Fruit fly (Drosophila melanogaster) whole organism, embryonic: Measurements from ENCODE around the gene CG1532.

Experiments
- C15 ChIP-seq: fragments of 200-800 bp; sonication (Bioruptor generic); IDR thresholded peaks from 3 replicates; pipeline ENCODE4 v1.3.6; 2022; ENCODE audit warnings: missing biosample characterization, missing genetic modification characterization
- CG11696 ChIP-seq: fragments of 200-800 bp; sonication (Bioruptor generic); IDR thresholded peaks from 2 replicates; pipeline ENCODE4 v1.3.6; 2022; ENCODE audit warnings: missing biosample characterization, missing genetic modification characterization
- CG12236 ChIP-seq: fragments of 200-800 bp; sonication (Bioruptor generic); optimal IDR thresholded peaks from 2 replicates; lab custom pipeline; 2016; ENCODE audit warnings: missing biosample characterization, missing genetic modification characterization
- CG12769 ChIP-seq: fragments of 200-800 bp; sonication (Bioruptor generic); optimal IDR thresholded peaks from 2 replicates; lab custom pipeline; 2019; ENCODE audit warnings: missing biosample characterization, mild to moderate bottlenecking, missing genetic modification characterization, moderate library complexity
- CG14050 ChIP-seq: fragments of 200-800 bp; sonication (Bioruptor generic); IDR thresholded peaks from 3 replicates; pipeline ENCODE4 v1.3.6; 2022; ENCODE audit warnings: missing biosample characterization, missing genetic modification characterization
- CG1602 ChIP-seq: fragments of 200-800 bp; sonication (Bioruptor generic); optimal IDR thresholded peaks from 3 replicates; lab custom pipeline; 2016; ENCODE audit warnings: missing biosample characterization, missing genetic modification characterization
- CG17359 ChIP-seq: fragments of 200-800 bp; sonication (Bioruptor generic); optimal IDR thresholded peaks from 3 replicates; lab custom pipeline; 2018; ENCODE audit warnings: missing biosample characterization, mild to moderate bottlenecking, missing genetic modification characterization, moderate library complexity
- CG18619 ChIP-seq: fragments of 200-800 bp; sonication (Bioruptor generic); optimal IDR thresholded peaks from 3 replicates; lab custom pipeline; 2017; ENCODE audit warnings: missing biosample characterization, mild to moderate bottlenecking, missing genetic modification characterization
- CG2678 ChIP-seq: fragments of 200-800 bp; sonication (Bioruptor generic); optimal IDR thresholded peaks from 3 replicates; lab custom pipeline; 2019; ENCODE audit warnings: missing biosample characterization, mild to moderate bottlenecking, missing genetic modification characterization, moderate library complexity
- CG30020 ChIP-seq: fragments of 200-800 bp; optimal IDR thresholded peaks from 2 replicates; lab custom pipeline; 2019; ENCODE audit warnings: missing biosample characterization, mild to moderate bottlenecking, missing genetic modification characterization, moderate library complexity
- CG30403 ChIP-seq: fragments of 200-800 bp; sonication (Bioruptor generic); optimal IDR thresholded peaks from 3 replicates; lab custom pipeline; 2016; ENCODE audit warnings: missing biosample characterization, missing genetic modification characterization
- CG31388 ChIP-seq: fragments of 200-800 bp; sonication (Bioruptor generic); optimal IDR thresholded peaks from 2 replicates; lab custom pipeline; 2016; ENCODE audit warnings: missing biosample characterization, missing genetic modification characterization
- CG32767 ChIP-seq: fragments of 200-800 bp; sonication (Bioruptor generic); IDR thresholded peaks from 2 replicates; pipeline ENCODE4 v1.3.6; 2022; ENCODE audit warnings: missing biosample characterization, missing genetic modification characterization
- CG3281 ChIP-seq: fragments of 200-800 bp; sonication (Bioruptor generic); optimal IDR thresholded peaks from 3 replicates; lab custom pipeline; 2017; ENCODE audit warnings: missing biosample characterization, mild to moderate bottlenecking, missing genetic modification characterization
- CG34422 ChIP-seq: fragments of 200-800 bp; sonication (Bioruptor generic); IDR thresholded peaks from 3 replicates; pipeline ENCODE4 v1.3.6; 2022; ENCODE audit warnings: missing biosample characterization, missing genetic modification characterization
- CG3847 ChIP-seq: fragments of 200-800 bp; sonication (Bioruptor generic); IDR thresholded peaks from 2 replicates; pipeline ENCODE4 v1.3.6; 2022; ENCODE audit warnings: missing biosample characterization, missing genetic modification characterization
- CG42726 ChIP-seq: fragments of 200-800 bp; sonication (Bioruptor generic); IDR thresholded peaks from 2 replicates; pipeline ENCODE4 v1.3.6; 2022; ENCODE audit warnings: missing biosample characterization, missing genetic modification characterization; ENCODE audit not compliant: partially characterized antibody
- CG4854 ChIP-seq: fragments of 200-800 bp; sonication (Bioruptor generic); optimal IDR thresholded peaks from 2 replicates; lab custom pipeline; 2016; ENCODE audit warnings: missing biosample characterization, missing genetic modification characterization, inconsistent platforms
- CG7357 ChIP-seq: fragments of 200-800 bp; sonication (Bioruptor generic); IDR thresholded peaks from 3 replicates; pipeline ENCODE4 v1.3.6; 2022; ENCODE audit warnings: missing biosample characterization, missing genetic modification characterization
- CG8281 ChIP-seq: fragments of 200-800 bp; sonication (Bioruptor generic); optimal IDR thresholded peaks from 2 replicates; lab custom pipeline; 2018; ENCODE audit warnings: missing biosample characterization, mild to moderate bottlenecking, missing genetic modification characterization, moderate library complexity
- CG8478 ChIP-seq: fragments of >200 bp; optimal IDR thresholded peaks from 2 replicates; lab custom pipeline; 2018
- CG8944 ChIP-seq: fragments of 200-800 bp; sonication (Bioruptor generic); optimal IDR thresholded peaks from 3 replicates; lab custom pipeline; 2016; ENCODE audit warnings: missing biosample characterization, missing genetic modification characterization
- Dp ChIP-seq: fragments of 200-800 bp; sonication (Bioruptor generic); optimal IDR thresholded peaks from 2 replicates; lab custom pipeline; 2018; ENCODE audit warnings: missing biosample characterization, mild to moderate bottlenecking, missing genetic modification characterization, moderate library complexity
- Ets97D ChIP-seq: fragments of 200-800 bp; sonication (Bioruptor generic); optimal IDR thresholded peaks from 3 replicates; lab custom pipeline; 2016; ENCODE audit warnings: missing biosample characterization, missing genetic modification characterization
- H15 ChIP-seq: fragments of 200-800 bp; sonication (Bioruptor generic); IDR thresholded peaks from 3 replicates; pipeline ENCODE4 v1.3.6; 2022; ENCODE audit warnings: missing biosample characterization, missing genetic modification characterization
- Hmr ChIP-seq: fragments of 200-800 bp; sonication (Bioruptor generic); optimal IDR thresholded peaks from 3 replicates; lab custom pipeline; 2017; ENCODE audit warnings: mild to moderate bottlenecking, missing biosample characterization, missing genetic modification reagents, missing genetic modification characterization
- Hr78 ChIP-seq, 2 experiments: fragments of 200-800 bp in 1 of 2; fragments of >200 bp in 1 of 2; sonication (Bioruptor generic) in 1 of 2; optimal IDR thresholded peaks; 2 replicates each; lab custom pipeline; 2017 to 2019; ENCODE audit warnings: missing biosample characterization in 2 of 2, missing genetic modification characterization in 2 of 2, mild to moderate bottlenecking in 1 of 2, moderate library complexity in 1 of 2
- Lpt ChIP-seq: fragments of >200 bp; optimal IDR thresholded peaks from 2 replicates; lab custom pipeline; 2018; ENCODE audit warnings: missing biosample characterization, missing genetic modification characterization
- Mrtf ChIP-seq: fragments of 200-800 bp; sonication (Bioruptor generic); IDR thresholded peaks from 3 replicates; pipeline ENCODE4 v1.3.6; 2022; ENCODE audit warnings: missing biosample characterization, missing genetic modification characterization
- NfI ChIP-seq: fragments of 200-800 bp; sonication (Bioruptor generic); optimal IDR thresholded peaks from 3 replicates; lab custom pipeline; 2018; ENCODE audit warnings: missing biosample characterization, mild to moderate bottlenecking, missing genetic modification characterization, moderate library complexity
- Opbp ChIP-seq: fragments of 200-800 bp; sonication (Bioruptor generic); IDR thresholded peaks from 3 replicates; pipeline ENCODE4 v1.3.6; 2022; ENCODE audit warnings: missing biosample characterization, missing genetic modification characterization; ENCODE audit not compliant: partially characterized antibody
- Rx ChIP-seq: fragments of 200-800 bp; sonication (Bioruptor generic); IDR thresholded peaks from 2 replicates; pipeline ENCODE4 v1.3.6; 2022; ENCODE audit warnings: missing biosample characterization, missing genetic modification characterization
- Scr ChIP-seq: fragments of 200-800 bp; sonication (Bioruptor generic); IDR thresholded peaks from 2 replicates; pipeline ENCODE4 v1.3.6; 2022; ENCODE audit warnings: missing biosample characterization, missing genetic modification characterization; ENCODE audit not compliant: partially characterized antibody
- Tbp ChIP-seq: fragments of >200 bp; optimal IDR thresholded peaks from 2 replicates; lab custom pipeline; 2018; ENCODE audit warnings: missing biosample characterization, missing genetic modification characterization
- ab ChIP-seq: fragments of 200-800 bp; sonication (Bioruptor generic); optimal IDR thresholded peaks from 2 replicates; lab custom pipeline; 2016; ENCODE audit warnings: missing biosample characterization, missing genetic modification characterization
- ara ChIP-seq: fragments of 200-800 bp; sonication (Bioruptor generic); IDR thresholded peaks from 2 replicates; pipeline ENCODE4 v1.3.6; 2022; ENCODE audit warnings: missing biosample characterization, missing genetic modification characterization
- ase ChIP-seq: fragments of 200-800 bp; sonication (Bioruptor generic); IDR thresholded peaks from 3 replicates; pipeline ENCODE4 v1.3.6; 2022; ENCODE audit warnings: missing biosample characterization, missing genetic modification characterization
- dati ChIP-seq: fragments of 200-800 bp; sonication (Bioruptor generic); IDR thresholded peaks from 2 replicates; pipeline ENCODE4 v1.3.6; 2022; ENCODE audit warnings: missing biosample characterization, missing genetic modification characterization
- dmrt99B ChIP-seq: fragments of 200-800 bp; sonication (Bioruptor generic); optimal IDR thresholded peaks from 2 replicates; lab custom pipeline; 2018; ENCODE audit warnings: missing biosample characterization, mild to moderate bottlenecking, missing genetic modification characterization, moderate library complexity
- gsb-n ChIP-seq: fragments of 200-800 bp; sonication (Bioruptor generic); optimal IDR thresholded peaks from 3 replicates; lab custom pipeline; 2018; ENCODE audit warnings: missing biosample characterization, mild to moderate bottlenecking, missing genetic modification characterization
- inv ChIP-seq: fragments of 200-800 bp; sonication (Bioruptor generic); IDR thresholded peaks from 2 replicates; pipeline ENCODE4 v1.3.6; 2022; ENCODE audit warnings: missing biosample characterization, missing genetic modification characterization; ENCODE audit not compliant: partially characterized antibody
- klu ChIP-seq: fragments of 200-800 bp; sonication (Bioruptor generic); IDR thresholded peaks from 2 replicates; pipeline ENCODE4 v1.3.6; 2022; ENCODE audit warnings: missing biosample characterization, missing genetic modification characterization
- knrl ChIP-seq: fragments of 200-800 bp; sonication (Bioruptor generic); IDR thresholded peaks from 3 replicates; pipeline ENCODE4 v1.3.6; 2022; ENCODE audit warnings: missing biosample characterization, missing genetic modification characterization; ENCODE audit not compliant: partially characterized antibody
- lilli ChIP-seq: fragments of 200-800 bp; sonication (Bioruptor generic); optimal IDR thresholded peaks from 3 replicates; lab custom pipeline; 2016; ENCODE audit warnings: missing biosample characterization, missing genetic modification characterization
- ranshi ChIP-seq: fragments of 200-800 bp; sonication (Bioruptor generic); IDR thresholded peaks from 2 replicates; pipeline ENCODE4 v1.3.6; 2022; ENCODE audit warnings: missing biosample characterization, missing genetic modification characterization
- sc ChIP-seq, 3 experiments: fragments of >200 bp in 2 of 3; fragments of 200-800 bp in 1 of 3; sonication (Bioruptor generic) in 1 of 3; optimal IDR thresholded peaks; 2 replicates in 2 of 3; 3 replicates in 1 of 3; lab custom pipeline; 2017; ENCODE audit warnings: mild to moderate bottlenecking in 1 of 3, missing biosample characterization in 1 of 3, missing genetic modification characterization in 1 of 3, missing genetic modification reagents in 1 of 3
- slbo ChIP-seq: fragments of 200-800 bp; sonication (Bioruptor generic); IDR thresholded peaks from 2 replicates; pipeline ENCODE4 v1.3.6; 2022; ENCODE audit warnings: missing biosample characterization, missing genetic modification characterization
- sob ChIP-seq: fragments of 200-800 bp; sonication (Bioruptor generic); IDR thresholded peaks from 2 replicates; pipeline ENCODE4 v1.3.6; 2022; ENCODE audit warnings: missing biosample characterization, missing genetic modification characterization
- stc ChIP-seq: fragments of 200-800 bp; sonication (Bioruptor generic); IDR thresholded peaks from 2 replicates; pipeline ENCODE4 v1.3.6; 2022; ENCODE audit warnings: missing biosample characterization, missing genetic modification characterization
- vvl ChIP-seq: fragments of 200-800 bp; sonication (Bioruptor generic); IDR thresholded peaks from 2 replicates; pipeline ENCODE4 v1.3.6; 2022; ENCODE audit warnings: missing biosample characterization, missing genetic modification characterization

The CG1532 gene

DNA sequence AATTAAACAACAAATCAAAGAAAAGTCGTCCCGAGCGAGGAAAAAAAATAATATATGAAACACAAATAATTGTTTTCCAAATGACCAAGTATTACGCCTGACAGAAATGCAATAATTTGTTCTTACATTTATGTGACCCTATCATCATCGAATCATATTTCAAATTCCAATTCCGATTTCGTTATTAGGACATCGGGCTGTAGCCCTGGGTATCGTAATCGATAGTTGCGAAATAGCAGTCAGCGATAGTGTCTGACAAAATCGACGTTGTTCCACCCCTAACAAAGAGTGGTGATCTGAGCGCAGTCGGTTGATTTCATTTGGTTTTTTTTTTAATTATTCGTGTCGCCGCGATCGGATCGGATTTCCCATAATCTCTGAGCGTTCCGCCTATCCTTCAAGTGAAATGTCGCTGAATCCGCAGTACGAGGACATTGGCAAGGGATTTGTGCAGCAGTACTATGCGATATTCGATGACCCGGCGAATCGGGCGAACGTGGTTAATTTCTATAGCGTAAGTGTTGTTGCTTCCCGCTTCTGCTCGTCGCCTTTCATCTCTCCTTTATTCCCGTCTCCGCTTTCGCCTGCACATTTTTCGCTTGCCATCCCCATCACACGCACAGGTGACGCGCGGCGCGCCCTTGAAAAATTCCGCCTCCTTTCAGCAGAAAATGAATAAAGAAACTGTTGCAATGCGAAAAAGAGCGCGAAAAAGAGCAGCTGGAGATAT is 7.2 kb upstream of the CG1532 start, which contains the start of gene Ntf-2 (continued):
- TF ChIP-seq inv (GFP tag; lab: Robert Waterston, UW) (peak; percentile 74), H15 (GFP tag; lab: Robert Waterston, UW) (no peak), slbo (GFP tag; lab: Robert Waterston, UW) (peak; percentile 61), CG8478 (no peak), Opbp (GFP tag; lab: Robert Waterston, UW) (peak; percentile 88), C15 (no peak), CG30403 (GFP tag; lab: Kevin White, UChicago) (no peak), ab (GFP tag; lab: Kevin White, UChicago) (no peak), Lpt (GFP tag; lab: Kevin White, UChicago) (no peak), klu (GFP tag; lab: Robert Waterston, UW) (0 out of 2 replicates have a peak, but pooled peaks have one; percentile 14), ranshi (GFP tag; lab: Robert Waterston, UW) (no peak), CG17359 (tag; lab: Kevin White, UChicago) (no peak), ara (GFP tag; lab: Robert Waterston, UW) (no peak), CG34422 (GFP tag; lab: Robert Waterston, UW) (peak; percentile 34; the same call in 1 of the 3 replicates), dati (GFP tag; lab: Robert Waterston, UW) (no peak), CG31388 (GFP tag; lab: Kevin White, UChicago) (no peak), Tbp (GFP tag; lab: Kevin White, UChicago) (no peak), CG8281 (tag; lab: Kevin White, UChicago) (no peak), CG30020 (tag; lab: Kevin White, UChicago) (no peak), CG11696 (GFP tag; lab: Robert Waterston, UW) (no peak), CG12769 (tag; lab: Kevin White, UChicago) (peak; percentile 2), Hmr (GFP tag; lab: Kevin White, UChicago) (peak; percentile 28), Scr (GFP tag; lab: Robert Waterston, UW) (peak; percentile 80), CG2678 (tag; lab: Kevin White, UChicago) (no peak), Mrtf (no peak), CG4854 (GFP tag; lab: Kevin White, UChicago) (no peak), CG42726 (peak; percentile 84; the same call in 1 of the 2 replicates), CG12236 (GFP tag; lab: Kevin White, UChicago) (no peak), CG7357 (GFP tag; lab: Robert Waterston, UW) (no peak), CG3281 (GFP tag; lab: Kevin White, UChicago) (no peak), sc (optimal IDR thresholded peaks at IDR 0.05; lab: Kevin White, UChicago) (no peak), sc (GFP tag; optimal IDR thresholded peaks at IDR 0.05; lab: Kevin White, UChicago) (no peak), dmrt99B (no peak), Rx (GFP tag; lab: Robert Waterston, UW) (no peak), Hr78 (GFP tag; optimal IDR thresholded peaks at IDR 0.05; lab: Kevin White, UChicago) (no peak), CG32767 (GFP tag; lab: Robert Waterston, UW) (no peak), CG18619 (GFP tag; lab: Kevin White, UChicago) (no peak), stc (GFP tag; lab: Robert Waterston, UW) (no peak), knrl (GFP tag; lab: Robert Waterston, UW) (peak; percentile 78; the same call in 2 of the 3 replicates), ase (GFP tag; lab: Robert Waterston, UW) (no peak), Ets97D (GFP tag; lab: Kevin White, UChicago) (peak; percentile 54), NfI (GFP tag; lab: Kevin White, UChicago) (peak; percentile 33), lilli (GFP tag; lab: Kevin White, UChicago) (peak; percentile 44), Dp (peak; percentile 53), CG1602 (GFP tag; lab: Kevin White, UChicago) (peak; percentile 16), vvl (GFP tag; lab: Robert Waterston, UW) (0 out of 2 replicates have a peak, but pooled peaks have one; percentile 24), CG14050 (GFP tag; lab: Robert Waterston, UW) (no peak), sob (GFP tag; lab: Robert Waterston, UW) (peak; percentile 39; the same call in 1 of the 2 replicates), gsb-n (tag; lab: Kevin White, UChicago) (no peak), CG3847 (GFP tag; lab: Robert Waterston, UW) (0 out of 2 replicates have a peak, but pooled peaks have one; percentile 17), CG8944 (peak; percentile 26)
